Worm (Caenorhabditis elegans) whole organism, L4 larva: ENCODE results near the gene T01H3.3.

Experiments used
- D1046.2 ChIP-seq: fragments of 200-800 bp; sonication (Bioruptor generic); IDR thresholded peaks from 2 replicates; pipeline ENCODE4 v1.3.6; 2022; ENCODE audit warnings: missing genetic modification characterization, missing compliant biosample characterization
- F10B5.3 ChIP-seq: sonication (generic microtip); optimal IDR thresholded peaks from 2 replicates; lab custom pipeline; 2016; ENCODE audit warnings: mild to moderate bottlenecking, missing genetic modification characterization, missing compliant biosample characterization
- F44E2.7 ChIP-seq: fragments of 200-800 bp; sonication (Bioruptor generic); IDR thresholded peaks from 2 replicates; pipeline ENCODE4 v2.1.2; 2022; ENCODE audit warnings: missing genetic modification characterization, missing compliant biosample characterization
- Y105C5A.15 ChIP-seq: fragments of 200-800 bp; sonication (Bioruptor generic); IDR thresholded peaks from 2 replicates; pipeline ENCODE4 v1.3.6; 2022; ENCODE audit warnings: missing genetic modification characterization, missing compliant biosample characterization
- Y48G9A.11 ChIP-seq: fragments of 200-800 bp; sonication (Bioruptor generic); IDR thresholded peaks from 2 replicates; pipeline ENCODE4 v1.3.6; 2022; ENCODE audit warnings: missing genetic modification reagents, missing genetic modification characterization, missing compliant biosample characterization
- Y75B8A.6 ChIP-seq: fragments of 200-800 bp; sonication (Bioruptor generic); IDR thresholded peaks from 2 replicates; pipeline ENCODE4 v1.3.6; 2022; ENCODE audit warnings: missing genetic modification reagents, missing genetic modification characterization, missing compliant biosample characterization
- ZK337.2 ChIP-seq: fragments of 200-800 bp; sonication (Bioruptor generic); IDR thresholded peaks from 2 replicates; pipeline ENCODE4 v1.3.6; 2022; ENCODE audit warnings: missing genetic modification reagents, missing genetic modification characterization, missing compliant biosample characterization
- ZK546.5 ChIP-seq, 2 experiments: sonication (generic microtip); optimal IDR thresholded peaks; 2 replicates each; lab custom pipeline; 2017; ENCODE audit warnings: missing biosample characterization in 2 of 2, missing genetic modification characterization in 2 of 2
- aha-1 ChIP-seq: fragments of 150-350 bp; peaks from one replicate; lab custom pipeline; 2014; ENCODE audit warnings: missing biosample characterization, missing genetic modification characterization
- aly-2 ChIP-seq: sonication (generic microtip); optimal IDR thresholded peaks from 2 replicates; lab custom pipeline; 2018; ENCODE audit warnings: missing biosample characterization, missing genetic modification characterization
- arid-1 ChIP-seq: fragments of 200-800 bp; sonication (Bioruptor generic); conservative IDR thresholded peaks from 2 replicates; pipeline ENCODE4 v1.3.6; 2022; ENCODE audit warnings: missing genetic modification reagents, missing genetic modification characterization, missing compliant biosample characterization
- ceh-82 ChIP-seq: sonication (generic microtip); optimal IDR thresholded peaks from 2 replicates; lab custom pipeline; 2017; ENCODE audit warnings: missing biosample characterization, missing genetic modification characterization
- daf-8 ChIP-seq: fragments of 200-800 bp; sonication (Bioruptor generic); IDR thresholded peaks from 2 replicates; pipeline ENCODE4 v1.3.6; 2022; ENCODE audit warnings: missing genetic modification characterization, missing compliant biosample characterization
- dmd-9 ChIP-seq: fragments of 200-800 bp; sonication (Bioruptor generic); IDR thresholded peaks from 2 replicates; pipeline ENCODE4 v1.3.6; 2022; ENCODE audit warnings: missing genetic modification reagents, missing genetic modification characterization, missing compliant biosample characterization
- dve-1 ChIP-seq: sonication (generic microtip); optimal IDR thresholded peaks from 2 replicates; lab custom pipeline; 2017; ENCODE audit warnings: antibody characterized with exemption, mild to moderate bottlenecking, missing genetic modification characterization, missing compliant biosample characterization; ENCODE audit not compliant: insufficient read depth
- fos-1 ChIP-seq: fragments of 150-350 bp; optimal IDR thresholded peaks from 2 replicates; lab custom pipeline; 2014; ENCODE audit warnings: missing biosample characterization, missing genetic modification characterization
- hif-1 ChIP-seq, 2 experiments: sonication (generic microtip); optimal IDR thresholded peaks; 2 replicates each; lab custom pipeline; 2016 to 2017; ENCODE audit warnings: missing compliant biosample characterization in 2 of 2, missing genetic modification characterization in 2 of 2, missing genetic modification reagents in 2 of 2, missing genotype in 2 of 2, mild to moderate bottlenecking in 1 of 2
- hlh-30 ChIP-seq: sonication (generic microtip); optimal IDR thresholded peaks from 2 replicates; lab custom pipeline; 2017; ENCODE audit warnings: antibody characterized with exemption, mild to moderate bottlenecking, missing genetic modification characterization, missing compliant biosample characterization; ENCODE audit not compliant: insufficient read depth
- lin-1 ChIP-seq: fragments of 200-800 bp; sonication (Bioruptor generic); IDR thresholded peaks from 2 replicates; pipeline ENCODE4 v1.3.6; 2022; ENCODE audit warnings: missing genetic modification reagents, missing genetic modification characterization, missing compliant biosample characterization
- lin-13 ChIP-seq: fragments of 150-350 bp; optimal IDR thresholded peaks from 2 replicates; lab custom pipeline; 2014; ENCODE audit warnings: missing biosample characterization, missing genetic modification reagents, missing genetic modification characterization
- lin-39 ChIP-seq: fragments of 150-350 bp; optimal IDR thresholded peaks from 2 replicates; lab custom pipeline; 2014; ENCODE audit warnings: missing biosample characterization, missing genetic modification reagents, missing genetic modification characterization
- lsy-2 ChIP-seq, 2 experiments: fragments of 150-350 bp in 1 of 2; sonication (generic microtip) in 1 of 2; optimal IDR thresholded peaks; 2 replicates each; lab custom pipeline; 2014 to 2017; ENCODE audit warnings: missing biosample characterization in 2 of 2, missing genetic modification characterization in 2 of 2
- mep-1 ChIP-seq: fragments of 150-350 bp; sonication (generic microtip); optimal IDR thresholded peaks from 3 replicates; lab custom pipeline; 2014; ENCODE audit warnings: missing biosample characterization, missing genetic modification characterization
- mes-2 ChIP-seq: sonication (generic microtip); optimal IDR thresholded peaks from 2 replicates; lab custom pipeline; 2016; ENCODE audit warnings: missing genotype, mild to moderate bottlenecking, missing genetic modification characterization, missing compliant biosample characterization; ENCODE audit not compliant: poor library complexity, severe bottlenecking
- mxl-3 ChIP-seq: fragments of 200-800 bp; sonication (Bioruptor generic); optimal IDR thresholded peaks from 2 replicates; lab custom pipeline; 2018; ENCODE audit warnings: mild to moderate bottlenecking, missing genetic modification characterization, missing compliant biosample characterization
- nhr-102 ChIP-seq: sonication (generic microtip); optimal IDR thresholded peaks from 2 replicates; lab custom pipeline; 2016; ENCODE audit warnings: mild to moderate bottlenecking, missing genetic modification characterization, moderate library complexity, missing compliant biosample characterization
- nhr-25 ChIP-seq: sonication (generic microtip); optimal IDR thresholded peaks from 2 replicates; lab custom pipeline; 2017; ENCODE audit warnings: missing genetic modification characterization, mild to moderate bottlenecking, missing compliant biosample characterization, antibody characterized with exemption, moderate library complexity, borderline replicate concordance; ENCODE audit not compliant: insufficient read depth
- nhr-41 ChIP-seq: fragments of 200-800 bp; sonication (Bioruptor generic); IDR thresholded peaks from 2 replicates; pipeline ENCODE4 v1.3.6; 2022; ENCODE audit warnings: missing genetic modification reagents, missing genetic modification characterization, missing compliant biosample characterization
- nhr-6 ChIP-seq: fragments of 150-350 bp; optimal IDR thresholded peaks from 2 replicates; lab custom pipeline; 2014; ENCODE audit warnings: missing biosample characterization, missing genetic modification characterization
- php-3 ChIP-seq: fragments of 200-800 bp; sonication (Bioruptor generic); IDR thresholded peaks from 2 replicates; pipeline ENCODE4 v1.3.6; 2022; ENCODE audit warnings: missing genetic modification reagents, missing genetic modification characterization, missing compliant biosample characterization
- sdz-12 ChIP-seq: fragments of 200-800 bp; sonication (Bioruptor generic); optimal IDR thresholded peaks from 2 replicates; lab custom pipeline; 2018; ENCODE audit warnings: mild to moderate bottlenecking, missing genetic modification characterization, missing compliant biosample characterization
- set-16 ChIP-seq: fragments of 200-800 bp; sonication (Bioruptor generic); IDR thresholded peaks from 2 replicates; pipeline ENCODE4 v1.3.6; 2022; ENCODE audit warnings: missing genetic modification reagents, missing genetic modification characterization, missing compliant biosample characterization
- snpc-1.2 ChIP-seq: fragments of 200-800 bp; sonication (Bioruptor generic); IDR thresholded peaks from 2 replicates; pipeline ENCODE4 v1.3.6; 2022; ENCODE audit warnings: missing genetic modification reagents, missing genetic modification characterization, missing compliant biosample characterization
- tag-97 ChIP-seq: fragments of 200-800 bp; sonication (Bioruptor generic); IDR thresholded peaks from 2 replicates; pipeline ENCODE4 v1.3.6; 2022; ENCODE audit warnings: missing genetic modification characterization, missing compliant biosample characterization
- unc-62 ChIP-seq, 3 experiments: fragments of 150-350 bp in 1 of 3; sonication (generic microtip); optimal IDR thresholded peaks in 2 of 3; peaks in 1 of 3; 1 replicate in 1 of 3; 2 replicates in 2 of 3; lab custom pipeline; 2014 to 2017; ENCODE audit warnings: missing biosample characterization in 3 of 3, missing genetic modification characterization in 3 of 3, missing genetic modification reagents in 3 of 3, missing genotype in 1 of 3
- vab-7 ChIP-seq: fragments of 200-800 bp; sonication (Bioruptor generic); IDR thresholded peaks from 2 replicates; pipeline ENCODE4 v1.3.6; 2022; ENCODE audit warnings: missing genetic modification reagents, missing genetic modification characterization, missing compliant biosample characterization
- zfp-3 ChIP-seq: fragments of 200-800 bp; sonication (Bioruptor generic); conservative IDR thresholded peaks from 2 replicates; pipeline ENCODE4 v1.3.6; 2022; ENCODE audit warnings: missing genetic modification reagents, missing genetic modification characterization, missing compliant biosample characterization
- zip-11 ChIP-seq: fragments of 200-800 bp; sonication (Bioruptor generic); IDR thresholded peaks from 2 replicates; pipeline ENCODE4 v1.3.6; 2022; ENCODE audit warnings: missing genetic modification characterization, missing compliant biosample characterization
- ztf-11 ChIP-seq: fragments of 150-350 bp; optimal IDR thresholded peaks from 2 replicates; lab custom pipeline; 2014; ENCODE audit warnings: missing biosample characterization, missing genetic modification characterization

T01H3.3 gene

DNA sequence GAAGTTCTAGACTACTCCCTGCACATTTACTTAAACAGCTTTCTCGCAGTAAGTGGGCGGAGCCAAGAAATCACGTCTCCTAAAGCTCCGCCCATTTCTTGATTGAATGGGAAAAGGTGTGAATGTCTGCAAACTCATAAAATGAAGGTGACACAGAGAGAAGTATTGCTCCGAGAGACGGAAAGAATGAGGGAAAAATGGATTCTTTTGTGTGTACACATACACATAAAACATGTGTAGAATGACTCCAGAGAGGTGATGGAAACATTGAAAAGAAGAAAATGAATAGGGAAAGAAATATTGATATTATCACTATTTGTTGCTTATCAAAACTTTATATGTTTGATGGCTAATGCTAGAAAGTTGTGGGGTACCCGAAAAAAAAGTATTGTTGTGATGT is 22.2 kb downstream of the T01H3.3 start (continued):
- TF ChIP-seq hlh-30 (tag; lab: Kevin White, UChicago) (peak; percentile 9), nhr-25 (tag; lab: Kevin White, UChicago) (no peak), nhr-102 (no peak), tag-97 (GFP tag; lab: Robert Waterston, UW) (no peak)

DNA sequence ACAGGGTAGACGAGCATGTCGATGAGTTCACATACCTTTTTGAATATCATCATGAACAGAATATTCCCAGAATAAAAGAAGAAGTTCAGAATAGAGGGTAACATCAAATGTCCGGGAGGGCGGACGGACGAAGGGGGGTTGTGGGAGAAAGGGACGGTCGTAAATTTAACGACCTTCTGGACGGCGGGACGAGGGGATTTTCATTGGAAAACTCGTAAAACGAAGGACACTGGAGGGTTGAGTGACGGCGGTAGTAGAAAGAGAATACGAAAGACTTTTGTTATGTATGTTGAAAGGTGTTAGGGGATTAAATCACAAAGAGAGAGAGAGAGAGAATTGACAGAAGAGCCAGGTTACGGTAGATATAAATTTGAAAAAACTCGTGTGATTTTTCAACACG is 23.1 kb downstream of the T01H3.3 start:
- TF ChIP-seq F44E2.7 (no peak), mxl-3 (GFP tag; lab: Kevin White, UChicago) (no peak), zip-11 (GFP tag; lab: Robert Waterston, UW) (no peak), lin-13 (GFP tag; lab: Kevin White, UChicago) (no peak), dve-1 (tag; lab: Kevin White, UChicago) (no peak), set-16 (no peak), lsy-2 (tag; optimal IDR thresholded peaks at IDR 0.05; lab: Kevin White, UChicago) (peak in 1 of 2 experiments; percentile 1), arid-1 (GFP tag; lab: Robert Waterston, UW) (no peak), php-3 (GFP tag; lab: Robert Waterston, UW) (peak; percentile 84), ZK337.2 (no peak)

DNA sequence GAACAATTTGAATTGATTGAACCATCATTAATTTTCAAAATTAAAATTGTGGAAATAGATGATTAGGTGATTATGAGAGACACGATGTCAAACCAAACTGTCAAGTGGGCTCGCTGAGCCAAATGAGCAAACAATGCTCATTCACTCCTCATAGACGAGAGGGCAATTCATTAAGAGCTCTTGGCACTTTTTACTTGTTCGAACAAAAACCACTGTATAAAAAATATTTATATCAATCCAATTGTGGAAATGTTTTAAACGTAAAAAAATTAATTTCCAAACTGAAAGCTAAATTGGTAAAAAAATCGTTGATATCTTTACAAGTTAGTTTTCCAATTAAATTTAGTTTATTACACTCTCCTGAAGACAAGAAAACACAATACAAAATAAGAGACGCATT is 24.0 kb downstream of the T01H3.3 start, which contains the start of gene acr-7:
acr-7 (minus strand) TSS at position 101 of the 400 bp plus-strand sequence.
- TF ChIP-seq hlh-30 (tag; lab: Kevin White, UChicago) = no peak
- no peak for TF ChIP-seq ZK546.5 (tag; optimal IDR thresholded peaks at IDR 0.05; lab: Kevin White, UChicago)
- TF ChIP-seq daf-8 (GFP tag; lab: Robert Waterston, UW) = no peak
- no peak for TF ChIP-seq zfp-3 (GFP tag; lab: Robert Waterston, UW)
- TF ChIP-seq D1046.2 (GFP tag; lab: Robert Waterston, UW) = no peak
- no peak for TF ChIP-seq Y48G9A.11 (GFP tag; lab: Robert Waterston, UW)
- TF ChIP-seq aly-2 (tag; lab: Kevin White, UChicago) = no peak
- no peak for TF ChIP-seq snpc-1.2 (GFP tag; lab: Robert Waterston, UW)

DNA sequence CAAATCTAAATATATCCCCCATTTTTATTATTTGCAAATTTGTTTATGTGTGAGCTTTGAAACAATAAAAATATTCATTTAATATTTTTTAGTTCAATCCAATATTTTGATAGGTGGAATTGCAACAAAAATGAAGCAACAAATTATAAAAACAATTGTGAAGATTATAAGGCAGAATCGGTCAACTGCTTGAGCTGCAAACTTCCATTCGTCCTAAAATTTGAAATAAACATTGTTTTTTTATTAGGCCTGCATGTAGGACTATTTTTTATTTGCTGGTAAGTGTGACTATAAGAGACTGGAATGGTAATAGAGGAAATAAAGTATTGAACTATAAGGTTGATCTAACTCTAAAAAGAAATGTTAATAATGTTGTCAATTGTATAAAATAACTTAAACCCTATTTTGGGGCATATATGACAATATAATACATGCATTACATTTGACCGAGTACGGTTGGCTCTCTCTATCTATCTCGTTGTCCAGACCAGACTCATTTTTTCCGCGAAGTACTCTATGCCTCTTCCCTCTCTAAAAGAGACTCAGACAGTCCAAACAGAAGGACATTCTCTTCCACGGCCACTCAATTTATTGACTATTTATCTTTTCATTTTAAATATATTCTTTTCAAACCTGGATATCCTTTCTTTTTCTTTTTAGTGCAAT is 28.0 kb downstream of the T01H3.3 start, which contains the start of gene T09A5.4:
T09A5.4 (plus strand) TSS at position 616 of the 666 bp plus-strand sequence.
- TF ChIP-seq lsy-2 (tag; optimal IDR thresholded peaks at IDR 0.05; lab: Kevin White, UChicago) = peak in 1 of 2 experiments; percentile 33
- peak; percentile 45 for TF ChIP-seq mes-2 (tag; lab: Kevin White, UChicago)
- peak in 1 of 2 experiments; percentile 92 for TF ChIP-seq unc-62 (GFP tag; optimal IDR thresholded peaks at IDR 0.05 in 1 of 2; lab: Kevin White, UChicago)
- TF ChIP-seq unc-62 (tag; optimal IDR thresholded peaks at IDR 0.05; lab: Kevin White, UChicago) = no peak
- no peak for TF ChIP-seq lin-39 (tag; lab: Kevin White, UChicago)

DNA sequence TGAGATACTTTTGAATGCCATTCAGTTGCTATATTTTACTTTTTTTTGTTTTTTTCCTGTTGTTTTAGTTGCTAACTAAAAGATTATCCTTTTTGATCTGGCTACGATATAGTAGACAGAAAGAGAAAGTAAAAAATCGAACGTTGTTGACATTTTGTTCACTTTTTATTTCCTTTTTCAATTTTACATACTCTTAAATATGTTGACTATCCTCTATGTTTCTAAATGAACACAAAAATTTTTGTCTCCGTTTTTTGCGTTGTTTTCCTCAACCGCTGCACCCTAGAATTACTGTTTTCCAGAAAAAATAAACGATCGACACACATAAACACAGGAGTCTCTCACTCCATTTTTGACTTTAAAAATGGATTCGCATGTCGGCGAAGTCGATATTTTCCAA is 31.6 kb downstream of the T01H3.3 start, which contains the start of gene klp-3:
klp-3 (plus strand) TSS at position 301 of the 400 bp plus-strand sequence.
- no peak for TF ChIP-seq aha-1 (tag; lab: Kevin White, UChicago)
- no peak for TF ChIP-seq hif-1 (tag; optimal IDR thresholded peaks at IDR 0.05; lab: Kevin White, UChicago)
- no peak for TF ChIP-seq Y75B8A.6
- no peak for TF ChIP-seq nhr-102
- no peak for TF ChIP-seq Y105C5A.15 (GFP tag; lab: Robert Waterston, UW)
- TF ChIP-seq fos-1 (tag; lab: Kevin White, UChicago) = no peak
- no peak for TF ChIP-seq vab-7 (GFP tag; lab: Robert Waterston, UW)
- no peak for TF ChIP-seq nhr-41 (GFP tag; lab: Robert Waterston, UW)
- TF ChIP-seq ztf-11 (tag; lab: Kevin White, UChicago) = no peak
- no peak for TF ChIP-seq mep-1 (tag; lab: Kevin White, UChicago)
- TF ChIP-seq sdz-12 (GFP tag; lab: Kevin White, UChicago) = no peak
- TF ChIP-seq lin-1 (GFP tag; lab: Robert Waterston, UW) = no peak
- TF ChIP-seq ceh-82 (tag; lab: Kevin White, UChicago) = no peak
- no peak for TF ChIP-seq F10B5.3 (tag; lab: Kevin White, UChicago)
- no peak for TF ChIP-seq dmd-9 (GFP tag; lab: Robert Waterston, UW)
- TF ChIP-seq zip-11 (GFP tag; lab: Robert Waterston, UW) = no peak
- no peak for TF ChIP-seq nhr-6 (tag; lab: Kevin White, UChicago)
